Worm (Caenorhabditis elegans) whole organism, L4/young adult: ENCODE measurements around the gene tbc-6.

Experiments
- W03F9.2 ChIP-seq: fragments of 150-350 bp; optimal IDR thresholded peaks from 2 replicates; lab custom pipeline; 2014; ENCODE audit warnings: missing biosample characterization, missing genetic modification characterization
- dao-5 ChIP-seq: sonication (generic microtip); optimal IDR thresholded peaks from 2 replicates; lab custom pipeline; 2016; ENCODE audit warnings: missing genotype, missing genetic modification characterization, moderate library complexity, missing compliant biosample characterization

DNA sequence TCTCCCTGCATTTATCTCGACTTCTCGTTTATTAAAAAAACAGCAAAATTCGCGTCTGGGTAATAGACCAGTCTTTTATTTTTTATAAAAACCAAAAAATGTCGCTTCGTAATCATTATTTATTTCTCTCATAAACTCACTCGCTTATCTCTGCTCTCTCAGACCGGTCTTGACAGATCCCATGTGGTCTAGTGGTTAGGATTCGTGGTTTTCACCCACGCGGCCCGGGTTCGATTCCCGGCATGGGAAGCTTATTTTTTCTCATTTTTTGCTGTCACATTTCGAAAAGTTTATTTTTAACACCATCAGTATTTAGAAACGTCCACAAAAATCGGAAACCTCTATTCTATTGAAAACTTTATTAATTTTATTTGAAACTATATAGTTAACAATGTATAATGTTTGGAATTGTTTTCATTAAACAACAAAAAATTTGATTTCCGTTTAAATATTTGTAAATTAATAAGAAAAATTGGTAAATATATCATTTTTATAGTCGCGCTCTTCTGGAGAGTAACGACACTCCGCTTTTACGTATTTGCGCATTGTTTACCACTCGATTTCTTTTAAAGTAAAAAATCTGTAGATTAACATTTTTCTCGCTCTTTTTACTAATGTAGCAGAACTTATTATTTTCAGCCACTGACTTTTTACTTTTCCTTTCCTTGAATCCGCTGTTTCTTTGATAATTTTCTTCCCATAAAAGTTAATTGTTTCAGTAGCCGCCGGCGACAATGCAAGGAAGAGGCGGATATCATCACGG, 50.3 kb downstream of the tbc-6 start, which contains the start of gene hrpl-1:
- TF ChIP-seq W03F9.2 (tag; lab: Kevin White, UChicago) (no peak), dao-5 (tag; lab: Kevin White, UChicago) (no peak)
